Worm (Caenorhabditis elegans) whole organism, L4 larva: ENCODE results near the gene T11B7.1.

ENCODE experiments used
- aly-2 ChIP-seq: sonication (generic microtip); optimal IDR thresholded peaks from 2 replicates; lab custom pipeline; 2018; ENCODE audit warnings: missing biosample characterization, missing genetic modification characterization
- ama-1 ChIP-seq: fragments of 150-350 bp; optimal IDR thresholded peaks from 2 replicates; lab custom pipeline; 2014; ENCODE audit warnings: inconsistent platforms, mixed read lengths
- ceh-28 ChIP-seq: fragments of 150-350 bp; optimal IDR thresholded peaks from 2 replicates; lab custom pipeline; 2014; ENCODE audit warnings: missing biosample characterization, missing genetic modification reagents, missing genetic modification characterization
- ceh-82 ChIP-seq: sonication (generic microtip); optimal IDR thresholded peaks from 2 replicates; lab custom pipeline; 2017; ENCODE audit warnings: missing biosample characterization, missing genetic modification characterization
- fkh-10 ChIP-seq: fragments of 150-350 bp; optimal IDR thresholded peaks from 2 replicates; lab custom pipeline; 2014; ENCODE audit warnings: missing biosample characterization, missing genetic modification reagents, missing genetic modification characterization
- lin-13 ChIP-seq: fragments of 150-350 bp; optimal IDR thresholded peaks from 2 replicates; lab custom pipeline; 2014; ENCODE audit warnings: missing biosample characterization, missing genetic modification reagents, missing genetic modification characterization
- nhr-10 ChIP-seq: fragments of 150-350 bp; optimal IDR thresholded peaks from 2 replicates; lab custom pipeline; 2014; ENCODE audit warnings: missing biosample characterization, missing genetic modification characterization
- nhr-237 ChIP-seq: sonication (generic microtip); optimal IDR thresholded peaks from 2 replicates; lab custom pipeline; 2017; ENCODE audit warnings: missing biosample characterization, missing genetic modification characterization
- nhr-25 ChIP-seq: sonication (generic microtip); optimal IDR thresholded peaks from 2 replicates; lab custom pipeline; 2017; ENCODE audit warnings: missing genetic modification characterization, mild to moderate bottlenecking, missing compliant biosample characterization, antibody characterized with exemption, moderate library complexity, borderline replicate concordance; ENCODE audit not compliant: insufficient read depth
- nhr-76 ChIP-seq: fragments of 150-350 bp; optimal IDR thresholded peaks from 2 replicates; lab custom pipeline; 2014; ENCODE audit warnings: missing biosample characterization, missing genetic modification characterization
- spr-3 ChIP-seq: fragments of 200-800 bp; sonication (Bioruptor generic); optimal IDR thresholded peaks from 2 replicates; lab custom pipeline; 2018; ENCODE audit warnings: mild to moderate bottlenecking, missing genetic modification characterization, missing compliant biosample characterization
- unc-39 ChIP-seq: sonication (generic microtip); optimal IDR thresholded peaks from 2 replicates; lab custom pipeline; 2017; ENCODE audit warnings: missing biosample characterization, missing genetic modification characterization
- unc-62 ChIP-seq, 3 experiments: fragments of 150-350 bp in 1 of 3; sonication (generic microtip); optimal IDR thresholded peaks in 2 of 3; peaks in 1 of 3; 1 replicate in 1 of 3; 2 replicates in 2 of 3; lab custom pipeline; 2014 to 2017; ENCODE audit warnings: missing biosample characterization in 3 of 3, missing genetic modification characterization in 3 of 3, missing genetic modification reagents in 3 of 3, missing genotype in 1 of 3
- zag-1 ChIP-seq: fragments of 150-350 bp; optimal IDR thresholded peaks from 2 replicates; lab custom pipeline; 2014; ENCODE audit warnings: missing biosample characterization, missing genetic modification characterization

ce11 chrIV:8872958-8873357 is 32.4 kb downstream of the T11B7.1 start, which contains the start of gene C09G9.3:
- TF ChIP-seq zag-1 = no peak
- no peak for TF ChIP-seq unc-39
- TF ChIP-seq nhr-25 (tag; lab: Kevin White, UChicago) = no peak
- no peak for TF ChIP-seq ama-1
- TF ChIP-seq fkh-10 (GFP tag; lab: Kevin White, UChicago) = no peak
- no peak for TF ChIP-seq nhr-237 (tag; lab: Kevin White, UChicago)
- TF ChIP-seq ceh-28 (tag; lab: Kevin White, UChicago) = no peak
- TF ChIP-seq unc-62 (GFP tag; optimal IDR thresholded peaks at IDR 0.05 in 1 of 2; lab: Kevin White, UChicago) = no peak
- no peak for TF ChIP-seq unc-62 (tag; optimal IDR thresholded peaks at IDR 0.05; lab: Kevin White, UChicago)
- no peak for TF ChIP-seq aly-2
- TF ChIP-seq nhr-76 (tag; lab: Kevin White, UChicago) = no peak
- no peak for TF ChIP-seq spr-3 (GFP tag; lab: Kevin White, UChicago)
- no peak for TF ChIP-seq nhr-10 (tag; lab: Kevin White, UChicago)
- TF ChIP-seq ceh-82 (tag; lab: Kevin White, UChicago) = no peak
- no peak for TF ChIP-seq lin-13 (GFP tag; lab: Kevin White, UChicago)
